Fruit fly (Drosophila melanogaster) whole organism, embryonic: Measurements from ENCODE around the gene CG6409.
A peak's percentile ranks its signal among the peaks of the same experiment; 100 is the strongest.

Source experiments
- ATbp ChIP-seq: fragments of 200-800 bp; sonication (Bioruptor generic); optimal IDR thresholded peaks from 2 replicates; lab custom pipeline; 2017; ENCODE audit warnings: missing biosample characterization, mild to moderate bottlenecking, missing genetic modification characterization, missing genetic modification reagents
- CG10274 ChIP-seq: fragments of 200-800 bp; sonication (Bioruptor generic); optimal IDR thresholded peaks from 3 replicates; lab custom pipeline; 2017; ENCODE audit warnings: missing biosample characterization, mild to moderate bottlenecking, missing genetic modification characterization
- CG10431 ChIP-seq: fragments of 200-800 bp; sonication (Bioruptor generic); optimal IDR thresholded peaks from 3 replicates; lab custom pipeline; 2018; ENCODE audit warnings: missing biosample characterization, mild to moderate bottlenecking, missing genetic modification characterization
- CG10462 ChIP-seq: fragments of 200-800 bp; sonication (Bioruptor generic); optimal IDR thresholded peaks from 2 replicates; lab custom pipeline; 2016; ENCODE audit warnings: missing biosample characterization, missing genetic modification characterization
- CG10979 ChIP-seq: fragments of 200-800 bp; sonication (Bioruptor generic); optimal IDR thresholded peaks from 2 replicates; lab custom pipeline; 2018; ENCODE audit warnings: missing biosample characterization, mild to moderate bottlenecking, missing genetic modification characterization, moderate library complexity
- CG11456 ChIP-seq: fragments of 200-800 bp; sonication (Bioruptor generic); IDR thresholded peaks from 3 replicates; pipeline ENCODE4 v1.3.6; 2022; ENCODE audit warnings: missing biosample characterization, missing genetic modification characterization
- CG11696 ChIP-seq: fragments of 200-800 bp; sonication (Bioruptor generic); IDR thresholded peaks from 2 replicates; pipeline ENCODE4 v1.3.6; 2022; ENCODE audit warnings: missing biosample characterization, missing genetic modification characterization
- CG14050 ChIP-seq: fragments of 200-800 bp; sonication (Bioruptor generic); IDR thresholded peaks from 3 replicates; pipeline ENCODE4 v1.3.6; 2022; ENCODE audit warnings: missing biosample characterization, missing genetic modification characterization
- CG15601 ChIP-seq: fragments of 200-800 bp; sonication (Bioruptor generic); optimal IDR thresholded peaks from 3 replicates; lab custom pipeline; 2019; ENCODE audit warnings: missing biosample characterization, mild to moderate bottlenecking, missing genetic modification characterization, moderate library complexity
- CG1603 ChIP-seq: fragments of 200-800 bp; sonication (Bioruptor generic); optimal IDR thresholded peaks from 2 replicates; lab custom pipeline; 2019; ENCODE audit warnings: missing biosample characterization, mild to moderate bottlenecking, missing genetic modification characterization, moderate library complexity
- CG17385 ChIP-seq: fragments of 200-800 bp; sonication (Bioruptor generic); optimal IDR thresholded peaks from 3 replicates; lab custom pipeline; 2018; ENCODE audit warnings: missing biosample characterization, mild to moderate bottlenecking, missing genetic modification characterization
- CG17802 ChIP-seq: fragments of 200-800 bp; sonication (Bioruptor generic); optimal IDR thresholded peaks from 2 replicates; lab custom pipeline; 2018; ENCODE audit warnings: missing biosample characterization, mild to moderate bottlenecking, missing genetic modification characterization, moderate library complexity
- CG17829 ChIP-seq: fragments of 200-800 bp; optimal IDR thresholded peaks from 2 replicates; lab custom pipeline; 2019; ENCODE audit warnings: missing biosample characterization, mild to moderate bottlenecking, missing genetic modification characterization, moderate library complexity
- CG18262 ChIP-seq: fragments of 200-800 bp; optimal IDR thresholded peaks from 3 replicates; lab custom pipeline; 2019; ENCODE audit warnings: missing biosample characterization, mild to moderate bottlenecking, missing genetic modification characterization, moderate library complexity
- CG2116 ChIP-seq: fragments of 200-800 bp; sonication (Bioruptor generic); optimal IDR thresholded peaks from 3 replicates; lab custom pipeline; 2018; ENCODE audit warnings: missing biosample characterization, mild to moderate bottlenecking, missing genetic modification characterization
- CG32532 ChIP-seq: fragments of 200-800 bp; sonication (Bioruptor generic); IDR thresholded peaks from 2 replicates; pipeline ENCODE4 v1.3.6; 2022; ENCODE audit warnings: missing biosample characterization, missing genetic modification characterization
- CG3995 ChIP-seq: fragments of 200-800 bp; sonication (Bioruptor generic); optimal IDR thresholded peaks from 3 replicates; lab custom pipeline; 2016; ENCODE audit warnings: missing biosample characterization, missing genetic modification characterization
- Dll ChIP-seq: fragments of 200-800 bp; sonication (Bioruptor generic); IDR thresholded peaks from 4 replicates; pipeline ENCODE4 v1.3.6; 2022; ENCODE audit warnings: missing biosample characterization, missing genetic modification characterization; ENCODE audit not compliant: partially characterized antibody
- E2f1 ChIP-seq: fragments of 200-800 bp; sonication (Bioruptor generic); IDR thresholded peaks from 2 replicates; pipeline ENCODE4 v1.3.6; 2022; ENCODE audit warnings: missing biosample characterization, missing genetic modification characterization
- Fer1 ChIP-seq: fragments of 200-800 bp; sonication (Bioruptor generic); optimal IDR thresholded peaks from 2 replicates; lab custom pipeline; 2017; ENCODE audit warnings: missing biosample characterization, mild to moderate bottlenecking, missing genetic modification characterization
- H15 ChIP-seq: fragments of 200-800 bp; sonication (Bioruptor generic); IDR thresholded peaks from 3 replicates; pipeline ENCODE4 v1.3.6; 2022; ENCODE audit warnings: missing biosample characterization, missing genetic modification characterization
- HmgZ ChIP-seq: fragments of 200-800 bp; sonication (Bioruptor generic); optimal IDR thresholded peaks from 2 replicates; lab custom pipeline; 2018; ENCODE audit warnings: missing biosample characterization, mild to moderate bottlenecking, missing genetic modification characterization
- Lpt ChIP-seq: fragments of >200 bp; optimal IDR thresholded peaks from 2 replicates; lab custom pipeline; 2018; ENCODE audit warnings: missing biosample characterization, missing genetic modification characterization
- MBD-R2 ChIP-seq: fragments of 200-800 bp; sonication (Bioruptor generic); IDR thresholded peaks from 2 replicates; pipeline ENCODE4 v1.3.6; 2022; ENCODE audit warnings: missing biosample characterization, missing genetic modification characterization
- MESR4 ChIP-seq: fragments of 200-800 bp; sonication (Bioruptor generic); optimal IDR thresholded peaks from 2 replicates; lab custom pipeline; 2018; ENCODE audit warnings: missing biosample characterization, mild to moderate bottlenecking, missing genetic modification characterization, moderate library complexity
- Meics ChIP-seq: fragments of 200-800 bp; sonication (Bioruptor generic); optimal IDR thresholded peaks from 2 replicates; lab custom pipeline; 2017; ENCODE audit warnings: missing biosample characterization, mild to moderate bottlenecking, missing genetic modification characterization
- Myb ChIP-seq: fragments of 200-800 bp; sonication (Bioruptor generic); optimal IDR thresholded peaks from 2 replicates; lab custom pipeline; 2016; ENCODE audit warnings: missing biosample characterization, missing genetic modification characterization
- NK7.1 ChIP-seq: fragments of 200-800 bp; sonication (Bioruptor generic); optimal IDR thresholded peaks from 3 replicates; lab custom pipeline; 2016; ENCODE audit warnings: missing biosample characterization, missing genetic modification characterization
- PHDP ChIP-seq: fragments of 200-800 bp; sonication (Bioruptor generic); optimal IDR thresholded peaks from 3 replicates; lab custom pipeline; 2018; ENCODE audit warnings: missing biosample characterization, mild to moderate bottlenecking, missing genetic modification characterization, moderate library complexity
- Pdp1 ChIP-seq, 2 experiments: fragments of 200-800 bp; sonication (Bioruptor generic); optimal IDR thresholded peaks; 3 replicates each; lab custom pipeline; 2016; ENCODE audit warnings: missing biosample characterization in 2 of 2, missing genetic modification characterization in 2 of 2, mild to moderate bottlenecking in 1 of 2, moderate library complexity in 1 of 2
- Rfx ChIP-seq: fragments of 200-800 bp; sonication (Bioruptor generic); IDR thresholded peaks from 2 replicates; pipeline ENCODE4 v1.3.6; 2022; ENCODE audit warnings: missing biosample characterization, missing genetic modification characterization
- YL-1 ChIP-seq: fragments of 200-800 bp; sonication (Bioruptor generic); optimal IDR thresholded peaks from 3 replicates; lab custom pipeline; 2017; ENCODE audit warnings: missing biosample characterization, mild to moderate bottlenecking, missing genetic modification characterization
- az2 ChIP-seq: fragments of 200-800 bp; sonication (Bioruptor generic); optimal IDR thresholded peaks from 3 replicates; lab custom pipeline; 2016; ENCODE audit warnings: missing biosample characterization, missing genetic modification characterization
- bigmax ChIP-seq: fragments of 200-800 bp; sonication (Bioruptor generic); optimal IDR thresholded peaks from 2 replicates; lab custom pipeline; 2018; ENCODE audit warnings: missing biosample characterization, mild to moderate bottlenecking, missing genetic modification characterization
- crp ChIP-seq, 2 experiments: fragments of 200-800 bp; sonication (Bioruptor generic); optimal IDR thresholded peaks; 2 replicates in 1 of 2; 3 replicates in 1 of 2; lab custom pipeline; 2017; ENCODE audit warnings: missing biosample characterization in 2 of 2, missing genetic modification characterization in 2 of 2, mild to moderate bottlenecking in 1 of 2, moderate library complexity in 1 of 2
- dm ChIP-seq: fragments of 200-800 bp; sonication (Bioruptor generic); optimal IDR thresholded peaks from 3 replicates; lab custom pipeline; 2016; ENCODE audit warnings: missing biosample characterization, missing genetic modification characterization
- dmrt11E ChIP-seq: fragments of 200-800 bp; sonication (Bioruptor generic); optimal IDR thresholded peaks from 3 replicates; lab custom pipeline; 2018; ENCODE audit warnings: missing biosample characterization, mild to moderate bottlenecking, missing genetic modification characterization, moderate library complexity
- hkb ChIP-seq, 2 experiments: fragments of 200-800 bp in 1 of 2; fragments of >200 bp in 1 of 2; sonication (Bioruptor generic) in 1 of 2; IDR thresholded peaks in 1 of 2; optimal IDR thresholded peaks in 1 of 2; 2 replicates each; pipeline versions ENCODE4 v1.3.6 to Lab custom; 2017 to 2022; ENCODE audit warnings: missing biosample characterization in 1 of 2, missing genetic modification characterization in 1 of 2
- knrl ChIP-seq: fragments of 200-800 bp; sonication (Bioruptor generic); IDR thresholded peaks from 3 replicates; pipeline ENCODE4 v1.3.6; 2022; ENCODE audit warnings: missing biosample characterization, missing genetic modification characterization; ENCODE audit not compliant: partially characterized antibody
- onecut ChIP-seq: fragments of 200-800 bp; sonication (Bioruptor generic); IDR thresholded peaks from 2 replicates; pipeline ENCODE4 v1.3.6; 2022; ENCODE audit warnings: missing biosample characterization, missing genetic modification characterization
- peb ChIP-seq: fragments of 200-800 bp; sonication (Bioruptor generic); IDR thresholded peaks from 2 replicates; pipeline ENCODE4 v1.3.6; 2022; ENCODE audit warnings: missing biosample characterization, missing genetic modification characterization
- phol ChIP-seq: fragments of 200-800 bp; sonication (Bioruptor generic); optimal IDR thresholded peaks from 3 replicates; lab custom pipeline; 2018; ENCODE audit warnings: missing biosample characterization, mild to moderate bottlenecking, missing genetic modification characterization, moderate library complexity
- pita ChIP-seq: fragments of 200-800 bp; sonication (Bioruptor generic); optimal IDR thresholded peaks from 2 replicates; lab custom pipeline; 2017; ENCODE audit warnings: missing biosample characterization, mild to moderate bottlenecking, missing genetic modification characterization
- pzg ChIP-seq: fragments of 200-800 bp; sonication (Bioruptor generic); optimal IDR thresholded peaks from 3 replicates; lab custom pipeline; 2018; ENCODE audit warnings: missing biosample characterization, mild to moderate bottlenecking, missing genetic modification characterization, moderate library complexity
- slp2 ChIP-seq: fragments of 200-800 bp; sonication (Bioruptor generic); optimal IDR thresholded peaks from 2 replicates; lab custom pipeline; 2016; ENCODE audit warnings: missing biosample characterization, missing genetic modification characterization
- stwl ChIP-seq: fragments of 200-800 bp; sonication (Bioruptor generic); optimal IDR thresholded peaks from 3 replicates; lab custom pipeline; 2018; ENCODE audit warnings: missing biosample characterization, mild to moderate bottlenecking, missing genetic modification characterization, moderate library complexity
- twi ChIP-seq: fragments of 200-800 bp; optimal IDR thresholded peaks from 2 replicates; lab custom pipeline; 2019; ENCODE audit warnings: missing biosample characterization, mild to moderate bottlenecking, missing genetic modification characterization, moderate library complexity
- vvl ChIP-seq: fragments of 200-800 bp; sonication (Bioruptor generic); IDR thresholded peaks from 2 replicates; pipeline ENCODE4 v1.3.6; 2022; ENCODE audit warnings: missing biosample characterization, missing genetic modification characterization
- yki ChIP-seq: fragments of >200 bp; optimal IDR thresholded peaks from 3 replicates; lab custom pipeline; 2018

The CG6409 gene

DNA sequence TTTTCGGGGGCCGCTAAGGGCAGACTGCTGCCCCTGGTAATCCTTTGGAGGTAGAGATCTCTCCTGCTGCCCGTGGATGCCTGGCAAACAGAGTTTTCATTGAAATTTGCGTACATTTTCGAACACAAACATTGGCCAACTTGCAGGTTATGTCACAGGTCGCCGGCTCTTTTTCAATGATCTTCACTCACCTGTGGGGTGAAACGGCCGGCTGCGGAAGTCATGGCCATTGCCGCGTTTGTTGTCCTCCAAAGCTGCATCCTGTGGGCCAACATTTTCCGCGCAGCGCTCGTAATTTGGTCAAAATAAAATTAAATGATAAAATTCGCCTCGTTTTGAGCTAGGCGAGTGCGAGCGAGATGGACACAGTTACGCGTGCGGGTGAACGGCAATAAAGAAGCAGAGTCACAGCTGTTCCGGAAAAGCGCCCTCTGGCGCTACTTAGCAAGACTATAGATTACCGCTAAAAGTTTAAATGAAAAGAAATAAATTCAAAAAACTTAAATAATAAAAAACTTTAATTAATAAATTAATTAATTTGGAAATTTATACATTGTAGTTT, 3.6 kb upstream of the CG6409 start (continued):
- TF ChIP-seq onecut (GFP tag; lab: Robert Waterston, UW), result peak; percentile 27
- TF ChIP-seq yki (lab: Kevin White, UChicago), result no peak
- no peak for TF ChIP-seq az2 (GFP tag; lab: Kevin White, UChicago)
- no peak for TF ChIP-seq slp2
- TF ChIP-seq HmgZ (tag; lab: Kevin White, UChicago), result peak; percentile 20
- TF ChIP-seq H15, result no peak
- no peak for TF ChIP-seq NK7.1
- TF ChIP-seq peb (GFP tag; lab: Robert Waterston, UW), result no peak
- TF ChIP-seq CG10979 (tag; lab: Kevin White, UChicago), result no peak
- no peak for TF ChIP-seq pita (GFP tag; lab: Kevin White, UChicago)
- TF ChIP-seq E2f1, result no peak
- TF ChIP-seq CG17829 (tag; lab: Kevin White, UChicago), result peak; percentile 22
- peak; percentile 48; the same call in 1 of the 2 replicates for TF ChIP-seq CG32532 (GFP tag; lab: Robert Waterston, UW)
- TF ChIP-seq CG15601 (tag; lab: Kevin White, UChicago), result no peak
- peak; percentile 46 for TF ChIP-seq YL-1 (GFP tag; lab: Kevin White, UChicago)
- peak; percentile 30; the same call in 2 of the 3 replicates for TF ChIP-seq knrl (GFP tag; lab: Robert Waterston, UW)
- TF ChIP-seq Fer1, result peak; percentile 43
- no peak for TF ChIP-seq dmrt11E (tag; lab: Kevin White, UChicago)
- TF ChIP-seq MBD-R2 (GFP tag; lab: Robert Waterston, UW), result peak; percentile 93
- peak; percentile 48 for TF ChIP-seq CG1603 (tag; lab: Kevin White, UChicago)
- peak in 1 of 2 experiments; percentile 91 for TF ChIP-seq Pdp1 (GFP tag; optimal IDR thresholded peaks at IDR 0.05; lab: Kevin White, UChicago)
- TF ChIP-seq Myb (GFP tag; lab: Kevin White, UChicago), result peak; percentile 10
- TF ChIP-seq CG10431 (GFP tag; lab: Kevin White, UChicago), result peak; percentile 9
- TF ChIP-seq dm (GFP tag; lab: Kevin White, UChicago), result peak; percentile 20
- peak; percentile 12 for TF ChIP-seq phol (tag; lab: Kevin White, UChicago)
- TF ChIP-seq CG10462 (GFP tag; lab: Kevin White, UChicago), result no peak
- no peak for TF ChIP-seq CG10274 (GFP tag; lab: Kevin White, UChicago)
- TF ChIP-seq CG3995 (GFP tag; lab: Kevin White, UChicago), result no peak
- TF ChIP-seq MESR4 (GFP tag; lab: Kevin White, UChicago), result peak; percentile 63
- no peak for TF ChIP-seq CG11696 (GFP tag; lab: Robert Waterston, UW)
- TF ChIP-seq bigmax (GFP tag; lab: Kevin White, UChicago), result peak; percentile 93
- peak; percentile 61 to 94 for TF ChIP-seq crp (GFP tag; optimal IDR thresholded peaks at IDR 0.05; lab: Kevin White, UChicago)
- TF ChIP-seq pzg (GFP tag; lab: Kevin White, UChicago), result peak; percentile 72
- TF ChIP-seq Meics (GFP tag; lab: Kevin White, UChicago), result no peak
- TF ChIP-seq Lpt, result no peak
- TF ChIP-seq Rfx (GFP tag; lab: Robert Waterston, UW), result peak; percentile 38; the same call in 1 of the 2 replicates
- TF ChIP-seq CG11456, result peak; percentile 64; the same call in 1 of the 3 replicates
- no peak for TF ChIP-seq hkb (optimal IDR thresholded peaks at IDR 0.05; lab: Kevin White, UChicago)
- peak; percentile 17; the same call in 1 of the 2 replicates for TF ChIP-seq hkb (GFP tag; IDR thresholded peaks at IDR 0.05; lab: Robert Waterston, UW)
- TF ChIP-seq Dll (GFP tag; lab: Robert Waterston, UW), result no peak
- no peak for TF ChIP-seq CG18262 (tag; lab: Kevin White, UChicago)
- TF ChIP-seq PHDP (tag; lab: Kevin White, UChicago), result no peak
- no peak for TF ChIP-seq CG2116 (GFP tag; lab: Kevin White, UChicago)
- TF ChIP-seq twi (tag; lab: Kevin White, UChicago), result no peak
- TF ChIP-seq vvl (GFP tag; lab: Robert Waterston, UW), result peak; percentile 19; the same call in 1 of the 2 replicates
- no peak for TF ChIP-seq CG14050 (GFP tag; lab: Robert Waterston, UW)
- no peak for TF ChIP-seq ATbp (GFP tag; lab: Kevin White, UChicago)
- peak; percentile 54 for TF ChIP-seq stwl (tag; lab: Kevin White, UChicago)
- TF ChIP-seq CG17802 (tag; lab: Kevin White, UChicago), result no peak
- TF ChIP-seq CG17385 (GFP tag; lab: Kevin White, UChicago), result peak; percentile 98
